Fruit fly (Drosophila melanogaster) whole organism, embryonic: ENCODE measurements around the gene CG2931.

Source experiments
- Abd-B ChIP-seq: fragments of 200-800 bp; sonication (Bioruptor generic); optimal IDR thresholded peaks from 2 replicates; lab custom pipeline; 2018; ENCODE audit warnings: missing biosample characterization, mild to moderate bottlenecking, missing genetic modification characterization, moderate library complexity
- Aef1 ChIP-seq: fragments of 200-800 bp; sonication (Bioruptor generic); IDR thresholded peaks from 3 replicates; pipeline ENCODE4 v1.3.6; 2022; ENCODE audit warnings: missing biosample characterization, missing genetic modification characterization
- Bdp1 ChIP-seq: fragments of 200-800 bp; sonication (Bioruptor generic); optimal IDR thresholded peaks from 3 replicates; lab custom pipeline; 2016; ENCODE audit warnings: missing biosample characterization, missing genetic modification characterization
- Bgb ChIP-seq: fragments of 200-800 bp; sonication (Bioruptor generic); IDR thresholded peaks from 2 replicates; pipeline ENCODE4 v1.3.6; 2022; ENCODE audit warnings: missing biosample characterization, missing genetic modification characterization; ENCODE audit not compliant: partially characterized antibody
- CG10654 ChIP-seq: fragments of 200-800 bp; sonication (Bioruptor generic); optimal IDR thresholded peaks from 2 replicates; lab custom pipeline; 2016; ENCODE audit warnings: missing biosample characterization, missing genetic modification characterization
- CG11456 ChIP-seq: fragments of 200-800 bp; sonication (Bioruptor generic); IDR thresholded peaks from 3 replicates; pipeline ENCODE4 v1.3.6; 2022; ENCODE audit warnings: missing biosample characterization, missing genetic modification characterization
- CG12155 ChIP-seq: fragments of 200-800 bp; sonication (Bioruptor generic); optimal IDR thresholded peaks from 3 replicates; lab custom pipeline; 2016; ENCODE audit warnings: missing biosample characterization, missing genetic modification characterization
- CG15514 ChIP-seq: fragments of 200-800 bp; sonication (Bioruptor generic); optimal IDR thresholded peaks from 3 replicates; lab custom pipeline; 2017; ENCODE audit warnings: missing biosample characterization, missing genetic modification characterization, mild to moderate bottlenecking, moderate library complexity, missing genetic modification reagents
- CG2120 ChIP-seq: fragments of 200-800 bp; sonication (Bioruptor generic); optimal IDR thresholded peaks from 3 replicates; lab custom pipeline; 2016; ENCODE audit warnings: missing biosample characterization, missing genetic modification characterization
- CG3163 ChIP-seq: fragments of 200-800 bp; sonication (Bioruptor generic); optimal IDR thresholded peaks from 3 replicates; lab custom pipeline; 2016; ENCODE audit warnings: missing biosample characterization, missing genetic modification characterization
- CG34422 ChIP-seq: fragments of 200-800 bp; sonication (Bioruptor generic); IDR thresholded peaks from 3 replicates; pipeline ENCODE4 v1.3.6; 2022; ENCODE audit warnings: missing biosample characterization, missing genetic modification characterization
- CG3847 ChIP-seq: fragments of 200-800 bp; sonication (Bioruptor generic); IDR thresholded peaks from 2 replicates; pipeline ENCODE4 v1.3.6; 2022; ENCODE audit warnings: missing biosample characterization, missing genetic modification characterization
- CG4707 ChIP-seq: fragments of 200-800 bp; sonication (Bioruptor generic); optimal IDR thresholded peaks from 2 replicates; lab custom pipeline; 2018; ENCODE audit warnings: missing biosample characterization, mild to moderate bottlenecking, missing genetic modification characterization, moderate library complexity
- CG4820 ChIP-seq: fragments of 200-800 bp; sonication (Bioruptor generic); optimal IDR thresholded peaks from 3 replicates; lab custom pipeline; 2016; ENCODE audit warnings: missing biosample characterization, missing genetic modification characterization
- CG4854 ChIP-seq: fragments of 200-800 bp; sonication (Bioruptor generic); optimal IDR thresholded peaks from 2 replicates; lab custom pipeline; 2016; ENCODE audit warnings: missing biosample characterization, missing genetic modification characterization, inconsistent platforms
- CG7271 ChIP-seq: fragments of 200-800 bp; sonication (Bioruptor generic); optimal IDR thresholded peaks from 2 replicates; lab custom pipeline; 2018; ENCODE audit warnings: missing biosample characterization, mild to moderate bottlenecking, missing genetic modification characterization, moderate library complexity
- CG7786 ChIP-seq: fragments of 200-800 bp; sonication (Bioruptor generic); optimal IDR thresholded peaks from 2 replicates; lab custom pipeline; 2016; ENCODE audit warnings: missing biosample characterization, missing genetic modification characterization
- CG8944 ChIP-seq: fragments of 200-800 bp; sonication (Bioruptor generic); optimal IDR thresholded peaks from 3 replicates; lab custom pipeline; 2016; ENCODE audit warnings: missing biosample characterization, missing genetic modification characterization
- CG9797 ChIP-seq: fragments of 200-800 bp; sonication (Bioruptor generic); optimal IDR thresholded peaks from 3 replicates; lab custom pipeline; 2018; ENCODE audit warnings: missing biosample characterization, mild to moderate bottlenecking, missing genetic modification characterization
- Doc3 ChIP-seq: fragments of 200-800 bp; sonication (Bioruptor generic); IDR thresholded peaks from 3 replicates; pipeline ENCODE4 v1.3.6; 2022; ENCODE audit warnings: missing biosample characterization, missing genetic modification characterization; ENCODE audit not compliant: partially characterized antibody
- Dref ChIP-seq: fragments of 200-800 bp; sonication (Bioruptor generic); IDR thresholded peaks from 2 replicates; pipeline ENCODE4 v1.3.6; 2022; ENCODE audit warnings: missing biosample characterization, missing genetic modification characterization
- Elba2 ChIP-seq: fragments of 200-800 bp; sonication (Bioruptor generic); optimal IDR thresholded peaks from 3 replicates; lab custom pipeline; 2016; ENCODE audit warnings: missing biosample characterization, missing genetic modification characterization
- Gug ChIP-seq: fragments of 200-800 bp; sonication (Bioruptor generic); IDR thresholded peaks from 4 replicates; pipeline ENCODE4 v1.3.6; 2022; ENCODE audit warnings: missing biosample characterization, missing genetic modification characterization
- HLH3B ChIP-seq: fragments of 200-800 bp; sonication (Bioruptor generic); IDR thresholded peaks from 2 replicates; pipeline ENCODE4 v1.3.6; 2022; ENCODE audit warnings: missing biosample characterization, missing genetic modification characterization
- HLH54F ChIP-seq: fragments of 200-800 bp; sonication (Bioruptor generic); optimal IDR thresholded peaks from 3 replicates; lab custom pipeline; 2016; ENCODE audit warnings: missing biosample characterization, missing genetic modification characterization
- MESR4 ChIP-seq: fragments of 200-800 bp; sonication (Bioruptor generic); optimal IDR thresholded peaks from 2 replicates; lab custom pipeline; 2018; ENCODE audit warnings: missing biosample characterization, mild to moderate bottlenecking, missing genetic modification characterization, moderate library complexity
- Myb ChIP-seq: fragments of 200-800 bp; sonication (Bioruptor generic); optimal IDR thresholded peaks from 2 replicates; lab custom pipeline; 2016; ENCODE audit warnings: missing biosample characterization, missing genetic modification characterization
- Pdp1 ChIP-seq, 2 experiments: fragments of 200-800 bp; sonication (Bioruptor generic); optimal IDR thresholded peaks; 3 replicates each; lab custom pipeline; 2016; ENCODE audit warnings: missing biosample characterization in 2 of 2, missing genetic modification characterization in 2 of 2, mild to moderate bottlenecking in 1 of 2, moderate library complexity in 1 of 2
- Side ChIP-seq: fragments of 200-800 bp; sonication (Bioruptor generic); optimal IDR thresholded peaks from 2 replicates; lab custom pipeline; 2016; ENCODE audit warnings: missing biosample characterization, missing genetic modification characterization
- Sin3A ChIP-seq: fragments of >200 bp; optimal IDR thresholded peaks from 2 replicates; lab custom pipeline; 2018
- amos ChIP-seq: fragments of 200-800 bp; sonication (Bioruptor generic); IDR thresholded peaks from 2 replicates; pipeline ENCODE4 v1.3.6; 2022; ENCODE audit warnings: missing biosample characterization, missing genetic modification characterization; ENCODE audit not compliant: partially characterized antibody
- aop ChIP-seq: fragments of 200-800 bp; sonication (Bioruptor generic); IDR thresholded peaks from 2 replicates; pipeline ENCODE4 v1.3.6; 2022; ENCODE audit warnings: missing biosample characterization, missing genetic modification characterization
- cg ChIP-seq: fragments of 200-800 bp; sonication (Bioruptor generic); optimal IDR thresholded peaks from 3 replicates; lab custom pipeline; 2019; ENCODE audit warnings: missing biosample characterization, mild to moderate bottlenecking, missing genetic modification characterization, moderate library complexity
- chinmo ChIP-seq: fragments of 200-800 bp; sonication (Bioruptor generic); IDR thresholded peaks from 4 replicates; pipeline ENCODE4 v1.3.6; 2022; ENCODE audit warnings: missing biosample characterization, missing genetic modification characterization; ENCODE audit not compliant: partially characterized antibody
- ci ChIP-seq: fragments of 200-800 bp; sonication (Bioruptor generic); IDR thresholded peaks from 3 replicates; pipeline ENCODE4 v1.3.6; 2022; ENCODE audit warnings: missing biosample characterization, missing genetic modification characterization
- crol ChIP-seq: fragments of 200-800 bp; sonication (Bioruptor generic); IDR thresholded peaks from 2 replicates; pipeline ENCODE4 v1.3.6; 2022; ENCODE audit warnings: missing biosample characterization, missing genetic modification characterization
- crp ChIP-seq, 2 experiments: fragments of 200-800 bp; sonication (Bioruptor generic); optimal IDR thresholded peaks; 2 replicates in 1 of 2; 3 replicates in 1 of 2; lab custom pipeline; 2017; ENCODE audit warnings: missing biosample characterization in 2 of 2, missing genetic modification characterization in 2 of 2, mild to moderate bottlenecking in 1 of 2, moderate library complexity in 1 of 2
- disco-r ChIP-seq: fragments of 200-800 bp; sonication (Bioruptor generic); optimal IDR thresholded peaks from 2 replicates; lab custom pipeline; 2016; ENCODE audit warnings: missing biosample characterization, missing genetic modification characterization
- kay ChIP-seq: fragments of 200-800 bp; sonication (Bioruptor generic); optimal IDR thresholded peaks from 2 replicates; lab custom pipeline; 2016; ENCODE audit warnings: missing biosample characterization, missing genetic modification characterization
- lilli ChIP-seq: fragments of 200-800 bp; sonication (Bioruptor generic); optimal IDR thresholded peaks from 3 replicates; lab custom pipeline; 2016; ENCODE audit warnings: missing biosample characterization, missing genetic modification characterization
- maf-S ChIP-seq: fragments of 200-800 bp; sonication (Bioruptor generic); optimal IDR thresholded peaks from 2 replicates; lab custom pipeline; 2016; ENCODE audit warnings: missing biosample characterization, missing genetic modification characterization
- mam ChIP-seq: fragments of 200-800 bp; sonication (Bioruptor generic); optimal IDR thresholded peaks from 3 replicates; lab custom pipeline; 2016; ENCODE audit warnings: missing biosample characterization, missing genetic modification characterization
- nau ChIP-seq: fragments of 200-800 bp; sonication (Bioruptor generic); optimal IDR thresholded peaks from 3 replicates; lab custom pipeline; 2017; ENCODE audit warnings: missing biosample characterization, mild to moderate bottlenecking, missing genetic modification characterization, missing genetic modification reagents
- onecut ChIP-seq: fragments of 200-800 bp; sonication (Bioruptor generic); IDR thresholded peaks from 2 replicates; pipeline ENCODE4 v1.3.6; 2022; ENCODE audit warnings: missing biosample characterization, missing genetic modification characterization
- pum ChIP-seq: fragments of 200-800 bp; sonication (Bioruptor generic); optimal IDR thresholded peaks from 2 replicates; lab custom pipeline; 2016; ENCODE audit warnings: missing biosample characterization, missing genetic modification characterization
- pzg ChIP-seq: fragments of 200-800 bp; sonication (Bioruptor generic); optimal IDR thresholded peaks from 3 replicates; lab custom pipeline; 2018; ENCODE audit warnings: missing biosample characterization, mild to moderate bottlenecking, missing genetic modification characterization, moderate library complexity
- slbo ChIP-seq: fragments of 200-800 bp; sonication (Bioruptor generic); IDR thresholded peaks from 2 replicates; pipeline ENCODE4 v1.3.6; 2022; ENCODE audit warnings: missing biosample characterization, missing genetic modification characterization
- stc ChIP-seq: fragments of 200-800 bp; sonication (Bioruptor generic); IDR thresholded peaks from 2 replicates; pipeline ENCODE4 v1.3.6; 2022; ENCODE audit warnings: missing biosample characterization, missing genetic modification characterization
- unc-4 ChIP-seq: fragments of 200-800 bp; sonication (Bioruptor generic); IDR thresholded peaks from 2 replicates; pipeline ENCODE4 v1.3.6; 2022; ENCODE audit warnings: missing biosample characterization, missing genetic modification characterization; ENCODE audit not compliant: partially characterized antibody

CG2931 gene

dm6 chr3R:5587863-5588519, 19.6 kb upstream of the CG2931 start, which contains the start of gene CG2926 (continued):
- peak; percentile 66 for TF ChIP-seq CG12155 (GFP tag; lab: Kevin White, UChicago)
- TF ChIP-seq Doc3 (GFP tag; lab: Robert Waterston, UW) = peak; percentile 74; the same call in 2 of the 3 replicates
- peak; percentile 93 for TF ChIP-seq Elba2 (GFP tag; lab: Kevin White, UChicago)
- peak; percentile 31 for TF ChIP-seq CG9797 (GFP tag; lab: Kevin White, UChicago)
- peak; percentile 70 for TF ChIP-seq mam (GFP tag; lab: Kevin White, UChicago)
- TF ChIP-seq CG7271 (tag; lab: Kevin White, UChicago) = no peak
- TF ChIP-seq pum (GFP tag; lab: Kevin White, UChicago) = peak; percentile 17
- peak in 1 of 2 experiments; percentile 26 for TF ChIP-seq Pdp1 (GFP tag; optimal IDR thresholded peaks at IDR 0.05; lab: Kevin White, UChicago)
- TF ChIP-seq slbo = peak; percentile 72
- TF ChIP-seq CG3847 (GFP tag; lab: Robert Waterston, UW) = peak; percentile 42; the same call in 1 of the 2 replicates
- peak; percentile 55 for TF ChIP-seq Myb (GFP tag; lab: Kevin White, UChicago)
- TF ChIP-seq CG11456 (GFP tag; lab: Robert Waterston, UW) = peak; percentile 58; the same call in 2 of the 3 replicates
- TF ChIP-seq CG4854 (GFP tag; lab: Kevin White, UChicago) = no peak
- TF ChIP-seq CG7786 = peak; percentile 39
- TF ChIP-seq Aef1 (GFP tag; lab: Robert Waterston, UW) = 0 out of 3 replicates have a peak, but pooled peaks have one; percentile 13
- TF ChIP-seq maf-S (GFP tag; lab: Kevin White, UChicago) = peak; percentile 20
- TF ChIP-seq disco-r = no peak
- TF ChIP-seq chinmo (GFP tag; lab: Robert Waterston, UW) = peak; percentile 87; the same call in 3 of the 4 replicates
- no peak for TF ChIP-seq nau
- 0 out of 2 replicates have a peak, but pooled peaks have one; percentile 9 for TF ChIP-seq stc (GFP tag; lab: Robert Waterston, UW)
- TF ChIP-seq Bgb (GFP tag; lab: Robert Waterston, UW) = peak; percentile 94
- TF ChIP-seq CG4707 = no peak
- peak; percentile 82; the same call in 2 of the 3 replicates for TF ChIP-seq CG34422
- TF ChIP-seq CG10654 (GFP tag; lab: Kevin White, UChicago) = peak; percentile 27
- TF ChIP-seq Sin3A = peak; percentile 45
- TF ChIP-seq pzg (GFP tag; lab: Kevin White, UChicago) = peak; percentile 71
- peak; percentile 47 for TF ChIP-seq onecut (GFP tag; lab: Robert Waterston, UW)
- TF ChIP-seq unc-4 (GFP tag; lab: Robert Waterston, UW) = peak; percentile 84
- TF ChIP-seq cg (GFP tag; lab: Kevin White, UChicago) = peak; percentile 75
- TF ChIP-seq Abd-B (GFP tag; lab: Kevin White, UChicago) = no peak
- TF ChIP-seq crol (GFP tag; lab: Robert Waterston, UW) = 0 out of 2 replicates have a peak, but pooled peaks have one; percentile 15
- no peak for TF ChIP-seq Bdp1
- peak; percentile 63 for TF ChIP-seq CG15514 (GFP tag; lab: Kevin White, UChicago)
- peak; percentile 75; the same call in 2 of the 4 replicates for TF ChIP-seq Gug
- peak; percentile 28 for TF ChIP-seq kay
- peak in 1 of 2 experiments; percentile 33 for TF ChIP-seq crp (GFP tag; optimal IDR thresholded peaks at IDR 0.05; lab: Kevin White, UChicago)
- peak; percentile 9 for TF ChIP-seq CG8944 (GFP tag; lab: Kevin White, UChicago)
- peak; percentile 68 for TF ChIP-seq CG2120 (GFP tag; lab: Kevin White, UChicago)
- TF ChIP-seq HLH54F (GFP tag; lab: Kevin White, UChicago) = peak; percentile 46
- TF ChIP-seq MESR4 (GFP tag; lab: Kevin White, UChicago) = peak; percentile 94
- no peak for TF ChIP-seq CG4820
- TF ChIP-seq HLH3B = 0 out of 2 replicates have a peak, but pooled peaks have one; percentile 6
- peak; percentile 69 for TF ChIP-seq lilli
- TF ChIP-seq ci (GFP tag; lab: Robert Waterston, UW) = 0 out of 3 replicates have a peak, but pooled peaks have one; percentile 6
- TF ChIP-seq aop (GFP tag; lab: Robert Waterston, UW) = no peak
- TF ChIP-seq CG3163 (GFP tag; lab: Kevin White, UChicago) = peak; percentile 31
- peak; percentile 93 for TF ChIP-seq amos (GFP tag; lab: Robert Waterston, UW)
- TF ChIP-seq Dref (GFP tag; lab: Robert Waterston, UW) = peak; percentile 81
- TF ChIP-seq Side = peak; percentile 21
